Worm (Caenorhabditis elegans): ENCODE measurements around the gene T27A1.2.
A peak's percentile ranks its signal among the peaks of the same experiment; 100 is the strongest.

DNA sequence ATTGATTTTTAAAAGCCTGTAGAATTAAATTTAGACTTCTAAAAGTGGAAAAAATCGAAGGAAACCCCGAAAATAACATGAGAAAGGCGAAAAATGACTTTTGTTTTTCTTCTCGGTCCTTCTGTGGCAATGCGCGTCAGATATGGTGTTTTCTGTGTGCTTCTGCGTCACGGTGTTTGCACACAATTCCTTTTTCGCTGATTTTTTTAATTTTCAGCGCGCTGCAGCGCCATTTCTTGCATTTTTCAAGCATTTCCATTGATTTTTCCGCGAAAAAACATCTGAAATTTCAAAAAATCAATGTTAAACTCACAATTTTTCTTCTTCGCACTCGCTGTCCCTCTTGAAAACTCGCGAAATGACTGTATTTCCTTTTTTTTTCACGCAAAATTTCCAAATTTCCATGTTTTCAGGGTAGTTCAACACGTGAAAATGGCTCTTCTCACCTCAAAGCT lies 43.5 kb upstream of the T27A1.2 start, which contains the start of the genes cdc-37 and W08F4.3:
- no peak for TF ChIP-seq ztf-6 (GFP tag; IDR thresholded peaks at IDR 0.05)
- no peak for TF ChIP-seq gei-17 (GFP tag; optimal IDR thresholded peaks at IDR 0.05)
- TF ChIP-seq bed-2 (GFP tag; IDR thresholded peaks at IDR 0.05) = no peak
- no peak for TF ChIP-seq ama-1 (optimal IDR thresholded peaks at IDR 0.05)
- TF ChIP-seq ama-1 (GFP tag; optimal IDR thresholded peaks at IDR 0.05) = no peak
- TF ChIP-seq K11D2.4 (GFP tag; IDR thresholded peaks at IDR 0.05) = no peak
- TF ChIP-seq egl-18 (GFP tag; IDR thresholded peaks at IDR 0.05) = no peak
- no peak for TF ChIP-seq B0035.1 (tag; optimal IDR thresholded peaks at IDR 0.05)
- TF ChIP-seq C06A6.2 (GFP tag; conservative IDR thresholded peaks at IDR 0.05) = no peak
- TF ChIP-seq D2030.7 (GFP tag; IDR thresholded peaks at IDR 0.05) = peak; percentile 72
- no peak for TF ChIP-seq unc-62 (GFP tag; optimal IDR thresholded peaks at IDR 0.05)
- no peak for TF ChIP-seq sptf-2 (GFP tag; optimal IDR thresholded peaks at IDR 0.05)

Measured in whole organism, young adult.